In genomic region chrII:12006575-12007098, ce11 we compare ENCODE assay signal across 3 worm cellular contexts.
TF ChIP-seq lines count a peak whose summit lies in the region.

TSS of gene mcm-2 (minus strand) at chrII:12006625.

TF ChIP-seq in whole organism, L1 larva, 84 proteins besides CTCF, POLR2A, EP300 and RAD21 (continued from another document):
- TF ChIP-seq C16A3.4 (tag; optimal IDR thresholded peaks at IDR 0.05; lab: Kevin White, UChicago) = peak; percentile 56
- peak; percentile 59 for TF ChIP-seq skn-1 (tag; optimal IDR thresholded peaks at IDR 0.05; lab: Kevin White, UChicago)
- TF ChIP-seq aly-2 (tag; optimal IDR thresholded peaks at IDR 0.05; lab: Kevin White, UChicago) = no peak
- peak; percentile 19 for TF ChIP-seq snpc-4 (tag; optimal IDR thresholded peaks at IDR 0.05; lab: Kevin White, UChicago)
- TF ChIP-seq lin-13 (GFP tag; optimal IDR thresholded peaks at IDR 0.05; lab: Kevin White, UChicago) = peak; percentile 67
- TF ChIP-seq jun-1 (tag; optimal IDR thresholded peaks at IDR 0.05; lab: Kevin White, UChicago) = no peak
- peak; percentile 80 for TF ChIP-seq nhr-71 (tag; optimal IDR thresholded peaks at IDR 0.05; lab: Kevin White, UChicago)
- no peak for TF ChIP-seq fos-1 (tag; optimal IDR thresholded peaks at IDR 0.05; lab: Kevin White, UChicago)
- TF ChIP-seq F16B12.6 (tag; optimal IDR thresholded peaks at IDR 0.05; lab: Kevin White, UChicago) = peak; percentile 38
- peak; percentile 48 for TF ChIP-seq nhr-19 (GFP tag; conservative IDR thresholded peaks at IDR 0.05; lab: Robert Waterston, UW)
- peak; percentile 53 for TF ChIP-seq nhr-90 (tag; optimal IDR thresholded peaks at IDR 0.05; lab: Kevin White, UChicago; ENCODE audit: poor library complexity)
- no peak for TF ChIP-seq lin-39 (tag; optimal IDR thresholded peaks at IDR 0.05; lab: Kevin White, UChicago)
- peak; percentile 16 for TF ChIP-seq hpl-2 (GFP tag; optimal IDR thresholded peaks at IDR 0.05; lab: Kevin White, UChicago)
- TF ChIP-seq nhr-237 (tag; optimal IDR thresholded peaks at IDR 0.05; lab: Kevin White, UChicago) = no peak
- TF ChIP-seq zip-4 (GFP tag; optimal IDR thresholded peaks at IDR 0.05; lab: Kevin White, UChicago) = no peak
- no peak for TF ChIP-seq nhr-11 (tag; optimal IDR thresholded peaks at IDR 0.05; lab: Kevin White, UChicago)
- no peak for TF ChIP-seq ceh-63 (GFP tag; optimal IDR thresholded peaks at IDR 0.05; lab: Kevin White, UChicago)
- TF ChIP-seq hlh-17 (GFP tag; optimal IDR thresholded peaks at IDR 0.05; lab: Kevin White, UChicago; ENCODE audit: borderline replicate concordance) = no peak
- no peak for TF ChIP-seq ets-5 (GFP tag; IDR thresholded peaks at IDR 0.05; lab: Robert Waterston, UW)
- TF ChIP-seq nhr-12 (tag; optimal IDR thresholded peaks at IDR 0.05; lab: Kevin White, UChicago) = no peak
- peak; percentile 3 for TF ChIP-seq unc-130 (tag; optimal IDR thresholded peaks at IDR 0.05; lab: Kevin White, UChicago)
- peak; percentile 35 for TF ChIP-seq dsc-1 (tag; optimal IDR thresholded peaks at IDR 0.05; lab: Kevin White, UChicago)
- peak; percentile 70 for TF ChIP-seq xbp-1 (tag; optimal IDR thresholded peaks at IDR 0.05; lab: Kevin White, UChicago)
- TF ChIP-seq mab-9 (GFP tag; IDR thresholded peaks at IDR 0.05; lab: Robert Waterston, UW) = no peak
- TF ChIP-seq fkh-4 (tag; optimal IDR thresholded peaks at IDR 0.05; lab: Kevin White, UChicago; ENCODE audit: borderline replicate concordance) = no peak
- no peak for TF ChIP-seq nhr-84 (tag; optimal IDR thresholded peaks at IDR 0.05; lab: Kevin White, UChicago)
- TF ChIP-seq efl-3 (GFP tag; optimal IDR thresholded peaks at IDR 0.05; lab: Kevin White, UChicago) = peak; percentile 76
- TF ChIP-seq elt-2 (tag; optimal IDR thresholded peaks at IDR 0.05; lab: Kevin White, UChicago) = no peak
- peak; percentile 45 for TF ChIP-seq swsn-7 (tag; optimal IDR thresholded peaks at IDR 0.05; lab: Kevin White, UChicago)
- TF ChIP-seq ztf-11 (tag; optimal IDR thresholded peaks at IDR 0.05; lab: Kevin White, UChicago) = peak in 1 of 2 experiments; percentile 8
- TF ChIP-seq C04F5.9 (tag; optimal IDR thresholded peaks at IDR 0.05; lab: Kevin White, UChicago) = no peak
- TF ChIP-seq zag-1 (tag; optimal IDR thresholded peaks at IDR 0.05; lab: Kevin White, UChicago) = no peak
- peak; percentile 87 to 91 (median 89) for TF ChIP-seq dpl-1 (GFP tag; optimal IDR thresholded peaks at IDR 0.05; lab: Kevin White, UChicago)
- TF ChIP-seq tlp-1 (tag; optimal IDR thresholded peaks at IDR 0.05; lab: Kevin White, UChicago) = no peak
- TF ChIP-seq elt-3 (tag; optimal IDR thresholded peaks at IDR 0.05; lab: Kevin White, UChicago) = no peak
- TF ChIP-seq pag-3 (tag; optimal IDR thresholded peaks at IDR 0.05; lab: Kevin White, UChicago; ENCODE audit: borderline replicate concordance, insufficient read depth) = no peak
- TF ChIP-seq sup-37 (GFP tag; optimal IDR thresholded peaks at IDR 0.05; lab: Kevin White, UChicago) = no peak

TF ChIP-seq in whole organism, L4 larva, 104 proteins besides CTCF, POLR2A, EP300 and RAD21 (continued from another document):
- no peak for TF ChIP-seq ces-1 (GFP tag; optimal IDR thresholded peaks at IDR 0.05; lab: Kevin White, UChicago)
- no peak for TF ChIP-seq R02D3.7 (tag; optimal IDR thresholded peaks at IDR 0.05; lab: Kevin White, UChicago)
- TF ChIP-seq hif-1 (tag; optimal IDR thresholded peaks at IDR 0.05; lab: Kevin White, UChicago) = peak in 1 of 2 experiments; percentile 47
- TF ChIP-seq duxl-1 (tag; optimal IDR thresholded peaks at IDR 0.05; lab: Kevin White, UChicago; ENCODE audit: poor library complexity) = no peak
- no peak for TF ChIP-seq Y75B8A.6 (GFP tag; IDR thresholded peaks at IDR 0.05; lab: Robert Waterston, UW)
- TF ChIP-seq ama-1 (optimal IDR thresholded peaks at IDR 0.05; lab: Kevin White, UChicago) = no peak
- no peak for TF ChIP-seq madf-9 (GFP tag; conservative IDR thresholded peaks at IDR 0.05; lab: Robert Waterston, UW)
- no peak for TF ChIP-seq hlh-11 (tag; optimal IDR thresholded peaks at IDR 0.05; lab: Kevin White, UChicago)
- no peak for TF ChIP-seq tag-97 (GFP tag; IDR thresholded peaks at IDR 0.05; lab: Robert Waterston, UW)
- no peak for TF ChIP-seq ceh-62 (tag; optimal IDR thresholded peaks at IDR 0.05; lab: Kevin White, UChicago)
- TF ChIP-seq T26A8.4 (GFP tag; IDR thresholded peaks at IDR 0.05; lab: Robert Waterston, UW) = no peak
TF ChIP-seq in whole organism, L4 larva: peak in this region for 18.

TF ChIP-seq in whole organism, young adult, 124 proteins besides CTCF, POLR2A, EP300 and RAD21 (continued from another document):
- TF ChIP-seq bed-1 (GFP tag; IDR thresholded peaks at IDR 0.05; lab: Robert Waterston, UW) = no peak
- peak; percentile 98 for TF ChIP-seq mcd-1 (GFP tag; IDR thresholded peaks at IDR 0.05; lab: Robert Waterston, UW)
- no peak for TF ChIP-seq ztf-6 (GFP tag; IDR thresholded peaks at IDR 0.05; lab: Robert Waterston, UW)
- TF ChIP-seq bed-2 (GFP tag; IDR thresholded peaks at IDR 0.05; lab: Robert Waterston, UW) = no peak
- no peak for TF ChIP-seq B0035.1 (tag; optimal IDR thresholded peaks at IDR 0.05; lab: Kevin White, UChicago)
- no peak for TF ChIP-seq ccch-3 (GFP tag; optimal IDR thresholded peaks at IDR 0.05; lab: Kevin White, UChicago)
- TF ChIP-seq fkh-3 (tag; optimal IDR thresholded peaks at IDR 0.05; lab: Kevin White, UChicago) = no peak
- no peak for TF ChIP-seq nhr-120 (GFP tag; IDR thresholded peaks at IDR 0.05; lab: Robert Waterston, UW)
- peak; percentile 95 for TF ChIP-seq snpc-3.4 (tag; optimal IDR thresholded peaks at IDR 0.05; lab: Kevin White, UChicago)
- TF ChIP-seq akir-1 (GFP tag; optimal IDR thresholded peaks at IDR 0.05; lab: Kevin White, UChicago) = no peak
- no peak for TF ChIP-seq F55B11.4 (tag; optimal IDR thresholded peaks at IDR 0.05; lab: Kevin White, UChicago; ENCODE audit: borderline replicate concordance, insufficient read depth)
- peak; percentile 87 for TF ChIP-seq hsf-1 (GFP tag; IDR thresholded peaks at IDR 0.05; lab: Robert Waterston, UW)
- TF ChIP-seq D2030.7 (GFP tag; IDR thresholded peaks at IDR 0.05; lab: Robert Waterston, UW) = peak; percentile 98
- peak; percentile 10 for TF ChIP-seq ztf-18 (tag; optimal IDR thresholded peaks at IDR 0.05; lab: Kevin White, UChicago)
- TF ChIP-seq ceh-100 (GFP tag; IDR thresholded peaks at IDR 0.05; lab: Robert Waterston, UW) = peak; percentile 80
- TF ChIP-seq mel-28 (tag; optimal IDR thresholded peaks at IDR 0.05; lab: Kevin White, UChicago; ENCODE audit: borderline replicate concordance) = no peak
- peak; percentile 99 for TF ChIP-seq madf-8 (GFP tag; conservative IDR thresholded peaks at IDR 0.05; lab: Robert Waterston, UW)
- peak; percentile 71; the same call in 1 of the 2 replicates for TF ChIP-seq Y67H2A.10 (GFP tag; conservative IDR thresholded peaks at IDR 0.05; lab: Robert Waterston, UW)
- peak; percentile 59 for TF ChIP-seq snpc-4 (GFP tag; optimal IDR thresholded peaks at IDR 0.05; lab: Kevin White, UChicago)
- peak in 3 of 4 experiments; percentile 11 to 75 (median 43) for TF ChIP-seq snpc-4 (tag; optimal IDR thresholded peaks at IDR 0.05; lab: Kevin White, UChicago)
- TF ChIP-seq egl-44 (GFP tag; IDR thresholded peaks at IDR 0.05; lab: Robert Waterston, UW) = no peak
- peak; percentile 95 for TF ChIP-seq F49E8.2 (tag; optimal IDR thresholded peaks at IDR 0.05; lab: Kevin White, UChicago; ENCODE audit: insufficient read depth)
- no peak for TF ChIP-seq hlh-26 (GFP tag; conservative IDR thresholded peaks at IDR 0.05; lab: Robert Waterston, UW)
- TF ChIP-seq pbrm-1 (GFP tag; IDR thresholded peaks at IDR 0.05; lab: Robert Waterston, UW) = peak; percentile 86
- TF ChIP-seq xnd-1 (tag; optimal IDR thresholded peaks at IDR 0.05; lab: Kevin White, UChicago) = peak; percentile 97
- TF ChIP-seq gei-17 (GFP tag; optimal IDR thresholded peaks at IDR 0.05; lab: Kevin White, UChicago) = no peak
- no peak for TF ChIP-seq F57C9.4 (tag; optimal IDR thresholded peaks at IDR 0.05; lab: Kevin White, UChicago)
- TF ChIP-seq F57A8.1 (GFP tag; optimal IDR thresholded peaks at IDR 0.05; lab: Kevin White, UChicago) = no peak
- no peak for TF ChIP-seq ceh-79 (tag; optimal IDR thresholded peaks at IDR 0.05; lab: Kevin White, UChicago)
- TF ChIP-seq T26A5.8 (tag; optimal IDR thresholded peaks at IDR 0.05; lab: Kevin White, UChicago) = no peak
- TF ChIP-seq hlh-12 (tag; optimal IDR thresholded peaks at IDR 0.05; lab: Kevin White, UChicago) = no peak
- peak; percentile 62 for TF ChIP-seq attf-5 (GFP tag; optimal IDR thresholded peaks at IDR 0.05; lab: Kevin White, UChicago)
- TF ChIP-seq madf-3 (GFP tag; IDR thresholded peaks at IDR 0.05; lab: Robert Waterston, UW) = no peak
- no peak for TF ChIP-seq him-1 (tag; optimal IDR thresholded peaks at IDR 0.05; lab: Kevin White, UChicago)
- TF ChIP-seq lin-40 (tag; optimal IDR thresholded peaks at IDR 0.05; lab: Kevin White, UChicago) = no peak
- TF ChIP-seq unc-130 (GFP tag; optimal IDR thresholded peaks at IDR 0.05; lab: Kevin White, UChicago) = peak; percentile 91
- peak; percentile 90 for TF ChIP-seq ztf-28 (GFP tag; IDR thresholded peaks at IDR 0.05; lab: Robert Waterston, UW)
- TF ChIP-seq attf-3 (GFP tag; conservative IDR thresholded peaks at IDR 0.05; lab: Robert Waterston, UW) = peak; percentile 75
- TF ChIP-seq K11D2.4 (GFP tag; IDR thresholded peaks at IDR 0.05; lab: Robert Waterston, UW) = no peak
- peak; percentile 57 to 86 (median 74) for TF ChIP-seq lin-35 (GFP tag; optimal IDR thresholded peaks at IDR 0.05; lab: Kevin White, UChicago)
- peak; percentile 98 for TF ChIP-seq dpl-1 (GFP tag; optimal IDR thresholded peaks at IDR 0.05; lab: Kevin White, UChicago)
- TF ChIP-seq atf-7 (tag; optimal IDR thresholded peaks at IDR 0.05; lab: Kevin White, UChicago) = peak; percentile 93
- TF ChIP-seq cebp-1 (GFP tag; IDR thresholded peaks at IDR 0.05; lab: Robert Waterston, UW) = no peak
- no peak for TF ChIP-seq cebp-1 (tag; optimal IDR thresholded peaks at IDR 0.05; lab: Kevin White, UChicago)
- no peak for TF ChIP-seq let-526 (GFP tag; IDR thresholded peaks at IDR 0.05; lab: Robert Waterston, UW)
- peak; percentile 90 for TF ChIP-seq tlf-1 (GFP tag; optimal IDR thresholded peaks at IDR 0.05; lab: Kevin White, UChicago)
- no peak for TF ChIP-seq K12H6.12 (tag; optimal IDR thresholded peaks at IDR 0.05; lab: Kevin White, UChicago)
- no peak for TF ChIP-seq repo-1 (tag; optimal IDR thresholded peaks at IDR 0.05; lab: Kevin White, UChicago)
- TF ChIP-seq tbx-9 (tag; optimal IDR thresholded peaks at IDR 0.05; lab: Kevin White, UChicago; ENCODE audit: borderline replicate concordance) = no peak
- peak; percentile 93; the same call in 1 of the 2 replicates for TF ChIP-seq Y53G8AR.9 (GFP tag; conservative IDR thresholded peaks at IDR 0.05; lab: Robert Waterston, UW)
